Worm (Caenorhabditis elegans) whole organism, young adult: ENCODE measurements around the gene C27B7.5.

ENCODE experiments used
- C17E4.6 ChIP-seq: fragments of 200-800 bp; sonication (Bioruptor generic); IDR thresholded peaks from 2 replicates; pipeline ENCODE4 v1.3.6; 2022; ENCODE audit warnings: missing genetic modification reagents, missing genetic modification characterization, missing compliant biosample characterization
- Y56A3A.18 ChIP-seq: fragments of 200-800 bp; sonication (Bioruptor generic); IDR thresholded peaks from 2 replicates; pipeline ENCODE4 v1.3.6; 2022; ENCODE audit warnings: missing genetic modification reagents, missing genetic modification characterization, missing compliant biosample characterization
- akir-1 ChIP-seq: fragments of 200-800 bp; sonication (Bioruptor generic); optimal IDR thresholded peaks from 2 replicates; lab custom pipeline; 2018; ENCODE audit warnings: mild to moderate bottlenecking, missing genetic modification characterization, moderate library complexity, missing compliant biosample characterization
- ceh-79 ChIP-seq: sonication (generic microtip); optimal IDR thresholded peaks from 2 replicates; lab custom pipeline; 2017; ENCODE audit warnings: mild to moderate bottlenecking, missing genetic modification characterization, missing compliant biosample characterization
- egl-18 ChIP-seq: fragments of 200-800 bp; sonication (Bioruptor generic); IDR thresholded peaks from 2 replicates; pipeline ENCODE4 v1.3.6; 2022; ENCODE audit warnings: missing genetic modification reagents, missing genetic modification characterization, missing compliant biosample characterization
- hlh-12 ChIP-seq: sonication (generic microtip); optimal IDR thresholded peaks from 2 replicates; lab custom pipeline; 2016; ENCODE audit warnings: missing genetic modification characterization, missing compliant biosample characterization
- nfya-1 ChIP-seq: sonication (generic microtip); optimal IDR thresholded peaks from 2 replicates; lab custom pipeline; 2017; ENCODE audit warnings: antibody characterized with exemption, missing compliant biosample characterization, missing genetic modification characterization, borderline replicate concordance; ENCODE audit not compliant: insufficient read depth
- sea-2 ChIP-seq: fragments of 200-800 bp; sonication (Bioruptor generic); IDR thresholded peaks from 2 replicates; pipeline ENCODE4 v1.3.6; 2022; ENCODE audit warnings: missing genetic modification characterization, missing compliant biosample characterization
- snpc-4 ChIP-seq, 5 experiments: fragments of 150-350 bp in 1 of 5; sonication (generic microtip) in 4 of 5; optimal IDR thresholded peaks; 2 replicates each; lab custom pipeline; 2014 to 2018; ENCODE audit warnings: missing genetic modification characterization in 5 of 5, missing biosample characterization in 3 of 5, antibody characterized with exemption in 2 of 5, mild to moderate bottlenecking in 2 of 5, missing compliant biosample characterization in 2 of 5, missing genotype in 2 of 5, moderate library complexity in 2 of 5, missing genetic modification reagents in 1 of 5
- unc-130 ChIP-seq: sonication (generic microtip); optimal IDR thresholded peaks from 2 replicates; lab custom pipeline; 2016; ENCODE audit warnings: missing genetic modification reagents, missing genetic modification characterization, missing compliant biosample characterization
- unc-62 ChIP-seq: fragments of 150-350 bp; optimal IDR thresholded peaks from 2 replicates; lab custom pipeline; 2014; ENCODE audit warnings: missing biosample characterization, missing genetic modification reagents, missing genetic modification characterization
- zfh-2 ChIP-seq: fragments of 200-800 bp; sonication (Bioruptor generic); conservative IDR thresholded peaks from 2 replicates; pipeline ENCODE4 v1.3.6; 2022; ENCODE audit warnings: missing genetic modification reagents, missing genetic modification characterization, missing compliant biosample characterization

DNA sequence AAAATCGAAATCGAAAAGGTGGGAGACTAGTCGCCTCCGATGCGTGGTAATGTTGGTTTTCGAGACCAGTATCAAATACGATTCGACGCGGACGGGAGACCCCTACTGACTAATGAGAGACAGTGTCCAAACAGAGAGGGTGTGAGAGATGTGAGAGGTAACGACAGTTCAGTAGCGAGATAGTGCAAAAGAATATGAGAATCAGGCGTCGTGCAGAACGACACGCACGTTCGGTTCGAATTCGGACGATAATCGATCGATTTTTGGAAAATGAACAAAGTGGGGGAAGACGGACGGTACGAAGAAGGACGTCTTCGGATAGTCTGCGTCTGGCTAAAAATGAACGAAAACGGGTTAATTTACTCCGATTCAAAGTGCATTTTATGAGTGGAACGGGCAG, 20.5 kb downstream of the C27B7.5 start, which contains the start of gene D1046.16:
- TF ChIP-seq egl-18 (GFP tag; lab: Robert Waterston, UW) (no peak), snpc-4 (GFP tag; optimal IDR thresholded peaks at IDR 0.05; lab: Kevin White, UChicago) (no peak), snpc-4 (tag; optimal IDR thresholded peaks at IDR 0.05; lab: Kevin White, UChicago) (no peak), unc-62 (GFP tag; lab: Kevin White, UChicago) (no peak), sea-2 (GFP tag; lab: Robert Waterston, UW) (no peak), akir-1 (GFP tag; lab: Kevin White, UChicago) (no peak), Y56A3A.18 (GFP tag; lab: Robert Waterston, UW) (no peak), C17E4.6 (GFP tag; lab: Robert Waterston, UW) (no peak), nfya-1 (no peak), zfh-2 (GFP tag; lab: Robert Waterston, UW) (no peak), hlh-12 (tag; lab: Kevin White, UChicago) (no peak), unc-130 (GFP tag; lab: Kevin White, UChicago) (no peak), ceh-79 (no peak)
